Fruit fly (Drosophila melanogaster) whole organism, wandering third instar larva: ENCODE results near the gene caz.

ENCODE experiments used
- Abd-B ChIP-seq: fragments of >200 bp; optimal IDR thresholded peaks from 2 replicates; lab custom pipeline; 2017; ENCODE audit warnings: missing biosample characterization, missing genetic modification characterization
- CG32264 ChIP-seq: fragments of 200-800 bp; sonication (Bioruptor generic); optimal IDR thresholded peaks from 2 replicates; lab custom pipeline; 2016; ENCODE audit warnings: missing biosample characterization, missing genetic modification characterization
- CG9705 ChIP-seq: fragments of 200-800 bp; sonication (Bioruptor generic); optimal IDR thresholded peaks from 2 replicates; lab custom pipeline; 2018; ENCODE audit warnings: missing biosample characterization, mild to moderate bottlenecking, missing genetic modification characterization
- CrebA ChIP-seq: fragments of 200-800 bp; sonication (Bioruptor generic); optimal IDR thresholded peaks from 2 replicates; lab custom pipeline; 2016; ENCODE audit warnings: missing biosample characterization, mild to moderate bottlenecking, missing genetic modification characterization, borderline replicate concordance
- Dfd ChIP-seq: fragments of >200 bp; optimal IDR thresholded peaks from 2 replicates; lab custom pipeline; 2017; ENCODE audit warnings: missing biosample characterization, missing genetic modification characterization
- Dif ChIP-seq: fragments of 200-275, 200-300 bp; sonication (Bioruptor generic); optimal IDR thresholded peaks from 2 replicates; lab custom pipeline; 2018; ENCODE audit warnings: missing biosample characterization, missing genetic modification characterization; ENCODE audit not compliant: partially characterized antibody
- GATAd ChIP-seq: sonication (Bioruptor generic); optimal IDR thresholded peaks from 2 replicates; lab custom pipeline; 2016; ENCODE audit warnings: missing biosample characterization, missing genetic modification characterization
- HLH106 ChIP-seq: fragments of 200-800 bp; optimal IDR thresholded peaks from 3 replicates; lab custom pipeline; 2019; ENCODE audit warnings: missing biosample characterization, mild to moderate bottlenecking, missing genetic modification characterization, moderate library complexity
- Hnf4 ChIP-seq: fragments of 200-800 bp; sonication (Bioruptor generic); optimal IDR thresholded peaks from 2 replicates; lab custom pipeline; 2016; ENCODE audit warnings: missing biosample characterization, mild to moderate bottlenecking, missing genetic modification characterization
- Hr78 ChIP-seq: fragments of >200 bp; optimal IDR thresholded peaks from 2 replicates; lab custom pipeline; 2017; ENCODE audit warnings: missing biosample characterization, missing genetic modification characterization
- Jra ChIP-seq: sonication (Bioruptor generic); optimal IDR thresholded peaks from 2 replicates; lab custom pipeline; 2016; ENCODE audit warnings: missing biosample characterization, missing genetic modification characterization
- Mio ChIP-seq: sonication (Bioruptor generic); optimal IDR thresholded peaks from 2 replicates; lab custom pipeline; 2016; ENCODE audit warnings: missing biosample characterization, missing genetic modification characterization
- Myc ChIP-seq: fragments of >200 bp; optimal IDR thresholded peaks from 2 replicates; lab custom pipeline; 2017
- N ChIP-seq: fragments of >200 bp; optimal IDR thresholded peaks from 2 replicates; lab custom pipeline; 2018; ENCODE audit warnings: missing biosample characterization, missing external identifiers, missing genetic modification characterization
- OdsH ChIP-seq: fragments of 200-800 bp; sonication (Bioruptor generic); optimal IDR thresholded peaks from 2 replicates; lab custom pipeline; 2016; ENCODE audit warnings: missing biosample characterization, mild to moderate bottlenecking, missing genetic modification characterization
- Rel ChIP-seq, 2 experiments: fragments of 200-800 bp; sonication (Bioruptor generic) in 1 of 2; optimal IDR thresholded peaks; 2 replicates in 1 of 2; 3 replicates in 1 of 2; lab custom pipeline; 2016 to 2019; ENCODE audit warnings: mild to moderate bottlenecking in 2 of 2, missing biosample characterization in 2 of 2, missing genetic modification characterization in 2 of 2, moderate library complexity in 1 of 2
- Vsx2 ChIP-seq: fragments of 200-300, 225-300 bp; sonication (Bioruptor generic); optimal IDR thresholded peaks from 2 replicates; lab custom pipeline; 2018; ENCODE audit warnings: missing biosample characterization, missing genetic modification characterization; ENCODE audit not compliant: partially characterized antibody
- br ChIP-seq: fragments of 200-800 bp; sonication (Bioruptor generic); optimal IDR thresholded peaks from 2 replicates; lab custom pipeline; 2016; ENCODE audit warnings: missing biosample characterization, missing genetic modification characterization
- dl ChIP-seq, 2 experiments: fragments of 175-275, 200-275 bp in 1 of 2; fragments of 200-275 bp in 1 of 2; sonication (Bioruptor generic); optimal IDR thresholded peaks; lab custom pipeline; 2018; ENCODE audit warnings: mild to moderate bottlenecking in 2 of 2, missing biosample characterization in 2 of 2, missing genetic modification characterization in 2 of 2, moderate library complexity in 2 of 2; ENCODE audit not compliant: partially characterized antibody in 2 of 2, insufficient read depth in 1 of 2
- dmrt93B ChIP-seq: fragments of 200-800 bp; sonication (Bioruptor generic); optimal IDR thresholded peaks from 2 replicates; lab custom pipeline; 2018; ENCODE audit warnings: missing biosample characterization, mild to moderate bottlenecking, missing genetic modification characterization
- foxo ChIP-seq, 2 experiments: fragments of 200-800 bp; sonication (Bioruptor generic); optimal IDR thresholded peaks; 2 replicates in 1 of 2; 3 replicates in 1 of 2; lab custom pipeline; 2016 to 2017; ENCODE audit warnings: missing biosample characterization in 2 of 2, missing genetic modification characterization in 2 of 2
- fru ChIP-seq: fragments of 200-800 bp; sonication (Bioruptor generic); optimal IDR thresholded peaks from 3 replicates; lab custom pipeline; 2016; ENCODE audit warnings: missing biosample characterization, mild to moderate bottlenecking, missing genetic modification characterization
- h ChIP-seq: fragments of 200-800 bp; sonication (Bioruptor generic); optimal IDR thresholded peaks from 3 replicates; lab custom pipeline; 2016; ENCODE audit warnings: missing biosample characterization, mild to moderate bottlenecking, missing genetic modification characterization
- lola ChIP-seq: fragments of >200 bp; optimal IDR thresholded peaks from 2 replicates; lab custom pipeline; 2017; ENCODE audit warnings: missing biosample characterization, missing genetic modification characterization
- pan ChIP-seq: fragments of >200 bp; optimal IDR thresholded peaks from 2 replicates; lab custom pipeline; 2017
- psq ChIP-seq: fragments of 200-800 bp; sonication (Bioruptor generic); optimal IDR thresholded peaks from 3 replicates; lab custom pipeline; 2017; ENCODE audit warnings: missing biosample characterization, mild to moderate bottlenecking, missing genetic modification characterization, moderate library complexity
- sv ChIP-seq: fragments of 200-800 bp; sonication (Bioruptor generic); optimal IDR thresholded peaks from 3 replicates; lab custom pipeline; 2016; ENCODE audit warnings: missing biosample characterization, missing genetic modification characterization
- tai ChIP-seq: sonication (Bioruptor generic); optimal IDR thresholded peaks from 2 replicates; lab custom pipeline; 2016; ENCODE audit warnings: missing biosample characterization, missing genetic modification characterization
- woc ChIP-seq: sonication (Bioruptor generic); optimal IDR thresholded peaks from 2 replicates; lab custom pipeline; 2016; ENCODE audit warnings: missing biosample characterization, mild to moderate bottlenecking, missing genetic modification characterization

caz gene

dm6 chrX:16297618-16298017 lies 9.0 kb downstream of the caz start, which contains the start of gene ERp44:
Gene ERp44 (minus strand): TSS chrX:16297718.
- TF ChIP-seq lola (no peak), tai (GFP tag; lab: Kevin White, UChicago) (no peak), OdsH (GFP tag; lab: Kevin White, UChicago) (no peak), GATAd (GFP tag; lab: Kevin White, UChicago) (no peak), psq (GFP tag; lab: Kevin White, UChicago) (no peak), Vsx2 (no peak), pan (no peak), Hr78 (GFP tag; lab: Kevin White, UChicago) (no peak), h (GFP tag; lab: Kevin White, UChicago) (no peak), Hnf4 (GFP tag; lab: Kevin White, UChicago) (no peak), Mio (GFP tag; lab: Kevin White, UChicago) (no peak), Dfd (no peak), fru (no peak), N (GFP tag; lab: Kevin White, UChicago) (no peak), Rel (GFP tag; optimal IDR thresholded peaks at IDR 0.05; lab: Kevin White, UChicago) (no peak), Rel (tag; optimal IDR thresholded peaks at IDR 0.05; lab: Kevin White, UChicago) (no peak), dmrt93B (GFP tag; lab: Kevin White, UChicago) (no peak), Jra (no peak), br (GFP tag; lab: Kevin White, UChicago) (no peak), dl (GFP tag; optimal IDR thresholded peaks at IDR 0.05; lab: Kevin White, UChicago; ENCODE audit: insufficient read depth in 1 of 2, partially characterized antibody in 2 of 2) (no peak), sv (GFP tag; lab: Kevin White, UChicago) (no peak)

dm6 chrX:16303636-16304035 lies 15.0 kb downstream of the caz start, which contains the start of gene CG3679:
Gene CG3679 (plus strand): TSS chrX:16303870.
- no peak for TF ChIP-seq Jra
- TF ChIP-seq Abd-B (GFP tag; lab: Kevin White, UChicago), result no peak
- TF ChIP-seq fru, result no peak
- no peak for TF ChIP-seq GATAd (GFP tag; lab: Kevin White, UChicago)
- no peak for TF ChIP-seq OdsH (GFP tag; lab: Kevin White, UChicago)
- TF ChIP-seq N (GFP tag; lab: Kevin White, UChicago), result peak; percentile 57
- peak; percentile 20 for TF ChIP-seq Hr78 (GFP tag; lab: Kevin White, UChicago)

DNA sequence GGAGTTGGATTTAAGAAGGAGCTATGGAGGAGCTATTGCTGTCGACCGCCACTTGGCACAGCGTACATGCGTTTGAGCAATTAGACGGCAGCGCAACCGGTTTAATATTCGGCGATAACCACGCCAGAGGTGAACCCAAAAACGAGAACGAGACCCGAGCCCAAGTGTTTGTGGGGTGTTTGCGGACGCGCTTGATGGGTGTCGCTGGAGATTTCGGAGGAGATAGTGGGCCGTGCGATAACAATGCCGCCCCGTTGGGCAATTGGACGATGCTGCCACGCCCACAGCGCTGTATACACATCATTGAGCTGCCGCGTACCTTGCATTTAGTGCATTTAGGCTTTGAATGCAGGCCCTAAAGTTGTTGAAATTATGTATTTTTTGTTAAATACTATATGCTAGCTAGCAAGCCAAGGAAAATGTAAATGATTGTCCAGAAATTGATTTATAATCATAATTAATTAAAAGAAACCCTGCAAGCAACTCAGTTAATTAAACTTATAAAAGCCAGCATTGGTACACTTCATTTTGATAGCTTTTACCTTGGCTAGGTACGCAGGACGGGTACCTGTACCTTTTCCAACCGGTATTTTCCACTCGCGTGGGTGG lies 19.8 kb downstream of the caz start, which contains the start of gene Had1:
Had1 (minus strand) TSS at position 358 of the 609 bp plus-strand sequence.
- peak; percentile 39 for TF ChIP-seq Myc (lab: Kevin White, UChicago)
- no peak for TF ChIP-seq lola
- TF ChIP-seq Rel (GFP tag; optimal IDR thresholded peaks at IDR 0.05; lab: Kevin White, UChicago), result no peak
- TF ChIP-seq Rel (tag; optimal IDR thresholded peaks at IDR 0.05; lab: Kevin White, UChicago), result peak; percentile 4
- peak; percentile 71 for TF ChIP-seq Dif (GFP tag; lab: Kevin White, UChicago)
- TF ChIP-seq woc (GFP tag; lab: Kevin White, UChicago), result peak; percentile 46
- no peak for TF ChIP-seq HLH106

DNA sequence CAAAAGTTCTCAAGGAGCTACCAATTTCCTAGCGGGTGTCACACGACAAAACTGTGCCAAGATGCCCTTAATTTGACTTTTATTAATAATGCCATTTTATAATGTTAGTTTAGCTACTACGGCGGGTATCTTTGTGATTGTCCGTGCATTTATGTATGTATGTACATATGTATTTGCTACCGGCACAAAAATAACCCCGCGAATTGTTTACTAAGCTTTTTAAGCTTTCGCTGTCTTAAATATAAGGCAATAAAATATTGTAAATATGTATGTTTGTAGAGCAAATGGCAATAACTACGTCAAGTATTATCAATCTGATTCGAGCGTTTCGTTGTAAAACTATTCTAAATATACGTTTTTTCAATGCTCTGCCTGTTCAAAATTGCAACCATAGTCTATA lies 20.3 kb downstream of the caz start:
- TF ChIP-seq Dif (GFP tag; lab: Kevin White, UChicago), result no peak
- no peak for TF ChIP-seq Jra
- no peak for TF ChIP-seq dmrt93B (GFP tag; lab: Kevin White, UChicago)
- no peak for TF ChIP-seq CG9705 (GFP tag; lab: Kevin White, UChicago)
- no peak for TF ChIP-seq tai (GFP tag; lab: Kevin White, UChicago)
- no peak for TF ChIP-seq woc (GFP tag; lab: Kevin White, UChicago)
- TF ChIP-seq Myc (lab: Kevin White, UChicago), result no peak
- TF ChIP-seq CG32264 (GFP tag; lab: Kevin White, UChicago), result no peak
- TF ChIP-seq foxo (GFP tag; optimal IDR thresholded peaks at IDR 0.05; lab: Kevin White, UChicago), result no peak
- no peak for TF ChIP-seq Hr78 (GFP tag; lab: Kevin White, UChicago)
- no peak for TF ChIP-seq Rel (GFP tag; optimal IDR thresholded peaks at IDR 0.05; lab: Kevin White, UChicago)
- TF ChIP-seq Rel (tag; optimal IDR thresholded peaks at IDR 0.05; lab: Kevin White, UChicago), result no peak
- TF ChIP-seq fru, result no peak
- TF ChIP-seq Mio (GFP tag; lab: Kevin White, UChicago), result no peak
- no peak for TF ChIP-seq OdsH (GFP tag; lab: Kevin White, UChicago)
- TF ChIP-seq Hnf4 (GFP tag; lab: Kevin White, UChicago), result no peak
- TF ChIP-seq CrebA (GFP tag; lab: Kevin White, UChicago), result no peak

DNA sequence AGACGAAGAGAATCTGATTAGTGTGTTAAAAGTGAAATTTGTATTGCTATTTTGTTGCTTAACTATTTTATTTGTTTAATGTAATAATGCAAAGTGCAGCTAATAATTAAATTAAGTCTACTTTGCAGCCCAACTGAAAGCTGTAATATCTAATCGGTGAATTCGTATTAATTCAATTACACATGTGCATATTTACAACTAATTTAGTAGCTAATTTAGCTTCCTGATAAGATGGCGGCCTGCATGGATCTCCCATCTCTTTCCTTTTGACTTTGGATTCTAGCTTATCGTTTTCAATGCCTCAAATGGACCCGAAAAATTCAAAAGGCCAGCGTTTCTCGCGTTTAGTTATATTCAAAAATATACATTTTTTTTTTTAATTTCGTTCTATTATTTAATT lies 21.2 kb downstream of the caz start:
- peak; percentile 11 for TF ChIP-seq Vsx2
- no peak for TF ChIP-seq sv (GFP tag; lab: Kevin White, UChicago)
